Worm (Caenorhabditis elegans) whole organism, mixed stage, embryonic: ENCODE measurements around the gene dos-1.
A peak's percentile ranks its signal among the peaks of the same experiment; 100 is the strongest.

Experiments
- M03D4.4 ChIP-seq: sonication (generic microtip); optimal IDR thresholded peaks from 2 replicates; lab custom pipeline; 2017; ENCODE audit warnings: mild to moderate bottlenecking, missing genetic modification characterization, missing compliant biosample characterization
- bed-3 ChIP-seq: fragments of 200-800 bp; sonication (Bioruptor generic); optimal IDR thresholded peaks from 3 replicates; lab custom pipeline; 2018; ENCODE audit warnings: mild to moderate bottlenecking, missing genetic modification characterization, moderate library complexity, missing compliant biosample characterization
- blmp-1 ChIP-seq: fragments of 150-350 bp; optimal IDR thresholded peaks from 2 replicates; lab custom pipeline; 2014; ENCODE audit warnings: missing biosample characterization, missing genetic modification characterization
- ceh-39 ChIP-seq: fragments of 150-350 bp; optimal IDR thresholded peaks from 2 replicates; lab custom pipeline; 2014; ENCODE audit warnings: missing biosample characterization, missing genetic modification characterization
- ceh-43 ChIP-seq: fragments of 200-800 bp; sonication (Bioruptor generic); optimal IDR thresholded peaks from 2 replicates; lab custom pipeline; 2018; ENCODE audit warnings: mild to moderate bottlenecking, missing genetic modification characterization, moderate library complexity, missing compliant biosample characterization
- ceh-83 ChIP-seq: fragments of 200-800 bp; sonication (Bioruptor generic); optimal IDR thresholded peaks from 2 replicates; lab custom pipeline; 2018; ENCODE audit warnings: mild to moderate bottlenecking, missing genetic modification characterization, missing compliant biosample characterization
- ces-1 ChIP-seq: fragments of 150-350 bp; optimal IDR thresholded peaks from 2 replicates; lab custom pipeline; 2014; ENCODE audit warnings: missing biosample characterization, missing genetic modification reagents, missing genetic modification characterization
- cnd-1 ChIP-seq: fragments of 200-800 bp; sonication (Bioruptor generic); optimal IDR thresholded peaks from 2 replicates; lab custom pipeline; 2018; ENCODE audit warnings: mild to moderate bottlenecking, missing genetic modification characterization, missing compliant biosample characterization
- drap-1 ChIP-seq: fragments of 200-800 bp; sonication (Bioruptor generic); optimal IDR thresholded peaks from 3 replicates; lab custom pipeline; 2018; ENCODE audit warnings: mild to moderate bottlenecking, missing genetic modification characterization, missing compliant biosample characterization
- elt-3 ChIP-seq: fragments of 150-350 bp; optimal IDR thresholded peaks from 2 replicates; lab custom pipeline; 2014; ENCODE audit warnings: missing biosample characterization, missing genetic modification characterization
- flh-1 ChIP-seq: fragments of 200-800 bp; sonication (Bioruptor generic); optimal IDR thresholded peaks from 2 replicates; lab custom pipeline; 2018; ENCODE audit warnings: mild to moderate bottlenecking, missing genetic modification characterization, moderate library complexity, missing compliant biosample characterization
- ham-2 ChIP-seq: fragments of 200-800 bp; sonication (Bioruptor generic); optimal IDR thresholded peaks from 2 replicates; lab custom pipeline; 2018; ENCODE audit warnings: mild to moderate bottlenecking, missing genetic modification characterization, missing compliant biosample characterization
- hlh-1 ChIP-seq: fragments of 150-350 bp; optimal IDR thresholded peaks from 2 replicates; lab custom pipeline; 2014; ENCODE audit warnings: missing biosample characterization, missing genetic modification reagents, missing genetic modification characterization
- lin-32 ChIP-seq: fragments of 200-800 bp; sonication (Bioruptor generic); optimal IDR thresholded peaks from 2 replicates; lab custom pipeline; 2018; ENCODE audit warnings: mild to moderate bottlenecking, missing genetic modification characterization, missing compliant biosample characterization
- mep-1 ChIP-seq: fragments of 150-350 bp; optimal IDR thresholded peaks from 2 replicates; lab custom pipeline; 2017; ENCODE audit warnings: missing biosample characterization, missing genetic modification reagents, missing genetic modification characterization, inconsistent platforms
- mls-2 ChIP-seq: sonication (generic microtip); optimal IDR thresholded peaks from 2 replicates; lab custom pipeline; 2016; ENCODE audit warnings: mild to moderate bottlenecking, missing genetic modification characterization, moderate library complexity, missing compliant biosample characterization
- nhr-12 ChIP-seq: fragments of 150-350 bp; optimal IDR thresholded peaks from 2 replicates; lab custom pipeline; 2014; ENCODE audit warnings: missing biosample characterization, missing genetic modification characterization
- nhr-2 ChIP-seq: fragments of 150-350 bp; optimal IDR thresholded peaks from 2 replicates; lab custom pipeline; 2014; ENCODE audit warnings: missing biosample characterization, missing genetic modification characterization
- nhr-237 ChIP-seq: fragments of 150-350 bp; optimal IDR thresholded peaks from 2 replicates; lab custom pipeline; 2014; ENCODE audit warnings: missing biosample characterization, missing genetic modification characterization
- nhr-28 ChIP-seq: fragments of 150-350 bp; optimal IDR thresholded peaks from 2 replicates; lab custom pipeline; 2014; ENCODE audit warnings: missing biosample characterization, missing genetic modification characterization
- nhr-76 ChIP-seq: sonication (generic microtip); optimal IDR thresholded peaks from 2 replicates; lab custom pipeline; 2017; ENCODE audit warnings: missing biosample characterization, missing genetic modification characterization
- pha-4 ChIP-seq: fragments of 150-350 bp; optimal IDR thresholded peaks from 2 replicates; lab custom pipeline; 2018; ENCODE audit warnings: missing biosample characterization, missing genetic modification reagents, missing genetic modification characterization
- sem-2 ChIP-seq: fragments of 200-800 bp; sonication (Bioruptor generic); optimal IDR thresholded peaks from 2 replicates; lab custom pipeline; 2018; ENCODE audit warnings: mild to moderate bottlenecking, missing genetic modification characterization, missing compliant biosample characterization
- snpc-4 ChIP-seq: fragments of 150-350 bp; optimal IDR thresholded peaks from 2 replicates; lab custom pipeline; 2014; ENCODE audit warnings: missing biosample characterization, missing genetic modification characterization
- sptf-1 ChIP-seq: sonication (generic microtip); optimal IDR thresholded peaks from 2 replicates; lab custom pipeline; 2017; ENCODE audit warnings: mild to moderate bottlenecking, missing genetic modification characterization, moderate library complexity, missing compliant biosample characterization
- tbx-8 ChIP-seq: fragments of 200-800 bp; sonication (Bioruptor generic); optimal IDR thresholded peaks from 2 replicates; lab custom pipeline; 2018; ENCODE audit warnings: mild to moderate bottlenecking, missing genetic modification characterization, moderate library complexity, missing compliant biosample characterization
- unc-120 ChIP-seq: sonication (generic microtip); optimal IDR thresholded peaks from 2 replicates; lab custom pipeline; 2017; ENCODE audit warnings: missing genetic modification characterization, missing compliant biosample characterization; ENCODE audit not compliant: poor library complexity, severe bottlenecking
- unc-62 ChIP-seq: fragments of 150-350 bp; optimal IDR thresholded peaks from 2 replicates; lab custom pipeline; 2014; ENCODE audit warnings: missing biosample characterization, missing genetic modification reagents, missing genetic modification characterization
- zip-8 ChIP-seq: fragments of 150-350 bp; optimal IDR thresholded peaks from 2 replicates; lab custom pipeline; 2014; ENCODE audit warnings: missing biosample characterization, missing genetic modification characterization
- ztf-11 ChIP-seq: fragments of 150-350 bp; optimal IDR thresholded peaks from 2 replicates; lab custom pipeline; 2014; ENCODE audit warnings: missing biosample characterization, missing genetic modification characterization

Gene dos-1

DNA sequence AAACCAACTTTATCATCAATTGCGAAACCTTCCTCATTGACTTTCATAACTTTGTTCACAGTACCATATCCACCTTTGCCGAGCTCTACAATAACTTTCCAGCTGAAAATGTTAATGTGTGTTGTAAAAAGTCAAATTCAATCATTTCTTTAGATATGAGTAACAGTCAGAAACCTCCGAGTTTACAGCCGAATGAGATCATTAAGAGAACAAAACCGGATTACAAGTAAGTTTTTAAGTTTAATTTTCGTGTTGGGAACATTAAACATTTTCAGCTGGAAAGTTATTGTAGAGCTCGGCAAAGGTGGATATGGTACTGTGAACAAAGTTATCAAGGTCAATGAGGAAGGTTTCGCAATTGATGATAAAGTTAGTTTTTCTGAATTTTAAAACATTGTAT, 2.5 kb upstream of the dos-1 start, which contains the start of gene ZK507.1:
TSS of gene ZK507.1 (minus strand) at position 101 of the 400 bp plus-strand sequence.
- no peak for TF ChIP-seq elt-3 (tag; lab: Kevin White, UChicago)
- no peak for TF ChIP-seq nhr-76
- no peak for TF ChIP-seq lin-32 (GFP tag; lab: Kevin White, UChicago)
- no peak for TF ChIP-seq unc-62
- TF ChIP-seq ces-1 (GFP tag; lab: Kevin White, UChicago), result no peak
- TF ChIP-seq, all 35 proteins: peak for 0

DNA sequence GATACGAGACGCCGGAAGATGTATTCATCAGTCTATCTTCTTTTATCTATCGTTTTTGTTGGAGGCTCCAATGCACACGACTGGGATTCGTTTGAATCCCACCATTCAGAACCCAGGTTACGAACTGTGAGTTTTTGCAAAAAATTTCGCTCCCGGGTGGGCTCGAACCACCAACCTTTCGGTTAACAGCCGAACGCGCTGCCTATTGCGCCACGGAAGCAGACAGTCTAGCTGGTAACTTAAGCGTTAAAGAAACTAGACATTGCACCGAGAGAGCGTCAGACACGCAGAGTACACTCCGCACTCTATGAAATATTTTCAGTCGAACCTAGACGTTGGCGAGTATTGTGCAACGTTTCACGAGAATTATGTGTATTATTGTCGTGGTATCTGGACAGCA, 317 bp downstream of the dos-1 start:
- TF ChIP-seq ham-2 (GFP tag; lab: Kevin White, UChicago), result peak; percentile 41
- no peak for TF ChIP-seq ztf-11 (tag; lab: Kevin White, UChicago)
- peak; percentile 6 for TF ChIP-seq flh-1
- TF ChIP-seq M03D4.4, result peak; percentile 74
- peak; percentile 20 for TF ChIP-seq ceh-83 (GFP tag; lab: Kevin White, UChicago)
- TF ChIP-seq tbx-8, result peak; percentile 58
- TF ChIP-seq unc-120 (tag; lab: Kevin White, UChicago), result peak; percentile 20
- peak; percentile 69 for TF ChIP-seq drap-1 (GFP tag; lab: Kevin White, UChicago)
- peak; percentile 79 for TF ChIP-seq cnd-1 (tag; lab: Kevin White, UChicago)
- no peak for TF ChIP-seq nhr-12 (tag; lab: Kevin White, UChicago)
- peak; percentile 18 for TF ChIP-seq ceh-43 (GFP tag; lab: Kevin White, UChicago)
- no peak for TF ChIP-seq mep-1 (tag; lab: Kevin White, UChicago)
- peak; percentile 71 for TF ChIP-seq sem-2 (GFP tag; lab: Kevin White, UChicago)
- no peak for TF ChIP-seq nhr-2 (tag; lab: Kevin White, UChicago)
- no peak for TF ChIP-seq hlh-1 (tag; lab: Kevin White, UChicago)

DNA sequence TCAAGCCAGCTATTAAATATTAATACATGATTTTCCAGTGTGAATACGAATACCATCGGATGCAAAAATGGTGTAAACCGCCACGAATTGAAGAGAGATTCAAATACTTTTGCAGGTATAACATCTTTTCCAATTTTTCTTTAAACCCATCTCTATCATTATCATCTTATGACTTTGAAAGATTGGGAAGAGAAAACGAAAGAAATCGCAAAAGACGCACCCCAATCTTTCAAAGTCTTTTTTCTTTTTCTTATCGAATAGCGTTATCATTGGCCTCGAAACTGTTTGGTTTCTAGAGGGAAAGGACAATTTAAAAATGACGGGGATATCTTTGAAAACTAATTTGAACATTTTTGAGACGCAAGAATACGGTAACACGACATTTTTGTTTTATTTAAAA, 1.9 kb downstream of the dos-1 start:
- no peak for TF ChIP-seq snpc-4
- no peak for TF ChIP-seq unc-120 (tag; lab: Kevin White, UChicago)
- no peak for TF ChIP-seq ceh-83 (GFP tag; lab: Kevin White, UChicago)
- no peak for TF ChIP-seq tbx-8
- TF ChIP-seq nhr-237, result no peak
- TF ChIP-seq blmp-1 (tag; lab: Kevin White, UChicago), result no peak
- no peak for TF ChIP-seq mls-2
- no peak for TF ChIP-seq unc-62
- TF ChIP-seq cnd-1 (tag; lab: Kevin White, UChicago), result no peak
- no peak for TF ChIP-seq sptf-1
- no peak for TF ChIP-seq bed-3
- TF ChIP-seq mep-1 (tag; lab: Kevin White, UChicago), result no peak
- TF ChIP-seq elt-3 (tag; lab: Kevin White, UChicago), result no peak
- TF ChIP-seq ces-1 (GFP tag; lab: Kevin White, UChicago), result no peak
- TF ChIP-seq pha-4, result no peak
- no peak for TF ChIP-seq ztf-11 (tag; lab: Kevin White, UChicago)
- TF ChIP-seq, all 35 proteins: peak for 0

DNA sequence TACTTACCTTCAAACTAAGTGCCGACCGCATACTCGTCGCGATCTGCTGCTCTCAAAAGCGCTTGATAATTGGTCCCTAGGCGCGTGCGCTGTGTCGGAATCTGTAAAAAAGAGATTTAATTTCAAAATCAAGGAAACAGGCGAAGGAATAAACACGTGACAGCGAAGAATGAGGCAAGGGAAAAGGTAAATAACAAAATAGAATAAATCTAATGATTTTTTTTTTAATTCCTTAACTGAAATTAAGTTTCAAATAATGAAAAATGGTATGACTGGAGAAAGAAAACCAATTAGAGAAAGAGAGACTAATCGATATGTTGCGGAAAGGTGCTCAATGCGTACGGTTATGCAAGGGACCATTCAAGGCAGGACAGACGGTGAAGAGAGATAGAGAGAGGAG, 5.4 kb downstream of the dos-1 start, which contains the start of gene cya-1:
TSS of gene cya-1 (minus strand) at position 101 of the 400 bp plus-strand sequence.
- TF ChIP-seq hlh-1 (tag; lab: Kevin White, UChicago), result no peak
- TF ChIP-seq nhr-2 (tag; lab: Kevin White, UChicago), result no peak
- TF ChIP-seq zip-8 (tag; lab: Kevin White, UChicago), result no peak
- TF ChIP-seq ceh-39 (tag; lab: Kevin White, UChicago), result peak; percentile 28
- no peak for TF ChIP-seq ztf-11 (tag; lab: Kevin White, UChicago)
- no peak for TF ChIP-seq pha-4
- no peak for TF ChIP-seq ces-1 (GFP tag; lab: Kevin White, UChicago)

DNA sequence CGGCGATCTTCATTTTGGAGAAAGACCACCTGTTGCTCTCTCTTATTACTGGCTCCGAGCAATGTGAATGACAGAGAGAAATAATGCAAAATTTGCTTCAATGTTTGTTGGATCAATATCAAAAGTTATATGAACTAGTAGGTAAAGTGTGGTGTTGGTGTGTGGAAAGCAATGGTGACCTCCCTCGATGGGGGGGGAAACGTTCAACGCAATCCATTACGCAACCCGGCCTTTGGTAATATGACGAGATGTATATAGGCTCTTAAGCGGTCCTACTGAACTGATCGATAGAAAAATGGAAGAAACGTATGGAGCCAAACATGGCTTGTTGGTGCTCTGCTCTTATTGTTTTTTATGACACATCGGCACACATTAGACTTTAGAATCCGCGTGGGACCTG, 6.0 kb downstream of the dos-1 start:
- TF ChIP-seq lin-32 (GFP tag; lab: Kevin White, UChicago) (peak; percentile 36), bed-3 (no peak), ceh-43 (GFP tag; lab: Kevin White, UChicago) (no peak), hlh-1 (tag; lab: Kevin White, UChicago) (peak; percentile 17), sem-2 (GFP tag; lab: Kevin White, UChicago) (no peak), cnd-1 (tag; lab: Kevin White, UChicago) (peak; percentile 37), nhr-28 (tag; lab: Kevin White, UChicago) (no peak), zip-8 (tag; lab: Kevin White, UChicago) (peak; percentile 81), ztf-11 (tag; lab: Kevin White, UChicago) (no peak), snpc-4 (no peak), nhr-2 (tag; lab: Kevin White, UChicago) (peak; percentile 63), elt-3 (tag; lab: Kevin White, UChicago) (no peak), blmp-1 (tag; lab: Kevin White, UChicago) (no peak)
